Fruit fly (Drosophila melanogaster): ENCODE measurements around the gene Aps.

DNA sequence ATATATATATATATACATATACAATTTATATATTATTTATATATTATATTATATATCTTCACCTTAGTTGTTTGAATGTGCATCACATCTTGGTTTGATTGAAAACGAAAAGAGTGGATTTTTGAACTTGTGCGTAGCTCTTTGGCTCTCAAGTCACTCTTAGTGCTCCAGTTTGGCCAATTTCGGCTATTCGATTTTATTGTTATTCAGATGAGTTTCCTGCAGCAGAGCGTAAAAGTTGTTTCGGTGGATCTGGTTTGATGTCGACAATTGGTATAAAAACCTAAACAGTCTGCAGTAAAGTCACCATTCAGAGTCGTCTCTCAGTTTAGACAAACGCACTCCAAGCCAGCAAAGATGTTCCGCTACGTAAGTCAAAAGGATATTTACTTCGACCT lies 9.2 kb downstream of the Aps start, which contains the start of gene Cpr67Fa1:
- TF ChIP-seq rgr (GFP tag; optimal IDR thresholded peaks at IDR 0.05) (no peak), ey (GFP tag; optimal IDR thresholded peaks at IDR 0.05) (no peak), CG32264 (GFP tag; optimal IDR thresholded peaks at IDR 0.05) (no peak), psq (GFP tag; optimal IDR thresholded peaks at IDR 0.05) (no peak), fru (GFP tag; optimal IDR thresholded peaks at IDR 0.05) (no peak), Sp1 (GFP tag; optimal IDR thresholded peaks at IDR 0.05) (no peak), sage (GFP tag; optimal IDR thresholded peaks at IDR 0.05) (no peak), usp (GFP tag; optimal IDR thresholded peaks at IDR 0.05) (no peak), N (GFP tag; optimal IDR thresholded peaks at IDR 0.05) (no peak), CG9705 (GFP tag; optimal IDR thresholded peaks at IDR 0.05) (no peak), foxo (GFP tag; optimal IDR thresholded peaks at IDR 0.05) (no peak), br (GFP tag; optimal IDR thresholded peaks at IDR 0.05) (no peak), Myc (optimal IDR thresholded peaks at IDR 0.05) (no peak), Abd-B (GFP tag; optimal IDR thresholded peaks at IDR 0.05) (no peak)
